Fruit fly (Drosophila melanogaster) whole organism, embryonic: ENCODE results near the gene Schip1.

Experiments used
- Abd-B ChIP-seq: fragments of 200-800 bp; sonication (Bioruptor generic); optimal IDR thresholded peaks from 2 replicates; lab custom pipeline; 2018; ENCODE audit warnings: missing biosample characterization, mild to moderate bottlenecking, missing genetic modification characterization, moderate library complexity
- Antp ChIP-seq: fragments of 200-800 bp; sonication (Bioruptor generic); optimal IDR thresholded peaks from 3 replicates; lab custom pipeline; 2016; ENCODE audit warnings: missing biosample characterization, missing genetic modification characterization
- BEAF-32 ChIP-seq: fragments of 200-800 bp; sonication (Bioruptor generic); optimal IDR thresholded peaks from 3 replicates; lab custom pipeline; 2017; ENCODE audit warnings: missing biosample characterization, missing genetic modification characterization, mild to moderate bottlenecking, moderate library complexity, missing genetic modification reagents
- CG10209 ChIP-seq: fragments of 200-800 bp; sonication (Bioruptor generic); optimal IDR thresholded peaks from 3 replicates; lab custom pipeline; 2017; ENCODE audit warnings: missing biosample characterization, mild to moderate bottlenecking, missing genetic modification characterization, missing genetic modification reagents
- CG11456 ChIP-seq: fragments of 200-800 bp; sonication (Bioruptor generic); IDR thresholded peaks from 3 replicates; pipeline ENCODE4 v1.3.6; 2022; ENCODE audit warnings: missing biosample characterization, missing genetic modification characterization
- CG11504 ChIP-seq: fragments of 200-800 bp; sonication (Bioruptor generic); optimal IDR thresholded peaks from 3 replicates; lab custom pipeline; 2019; ENCODE audit warnings: missing biosample characterization, mild to moderate bottlenecking, missing genetic modification characterization, moderate library complexity
- CG12942 ChIP-seq: fragments of 200-800 bp; sonication (Bioruptor generic); optimal IDR thresholded peaks from 3 replicates; lab custom pipeline; 2016; ENCODE audit warnings: missing biosample characterization, missing genetic modification characterization
- CG14050 ChIP-seq: fragments of 200-800 bp; sonication (Bioruptor generic); IDR thresholded peaks from 3 replicates; pipeline ENCODE4 v1.3.6; 2022; ENCODE audit warnings: missing biosample characterization, missing genetic modification characterization
- CG17359 ChIP-seq: fragments of 200-800 bp; sonication (Bioruptor generic); optimal IDR thresholded peaks from 3 replicates; lab custom pipeline; 2018; ENCODE audit warnings: missing biosample characterization, mild to moderate bottlenecking, missing genetic modification characterization, moderate library complexity
- CG17612 ChIP-seq: fragments of 200-800 bp; sonication (Bioruptor generic); IDR thresholded peaks from 2 replicates; pipeline ENCODE4 v1.3.6; 2022; ENCODE audit warnings: missing biosample characterization, missing genetic modification characterization
- CG2875 ChIP-seq: fragments of 200-800 bp; sonication (Bioruptor generic); optimal IDR thresholded peaks from 2 replicates; lab custom pipeline; 2017; ENCODE audit warnings: missing biosample characterization, mild to moderate bottlenecking, missing genetic modification characterization, missing genetic modification reagents
- CG4328 ChIP-seq: fragments of 200-800 bp; sonication (Bioruptor generic); optimal IDR thresholded peaks from 3 replicates; lab custom pipeline; 2017; ENCODE audit warnings: missing biosample characterization, missing genetic modification reagents, missing genetic modification characterization
- CG4424 ChIP-seq: fragments of 200-800 bp; sonication (Bioruptor generic); optimal IDR thresholded peaks from 3 replicates; lab custom pipeline; 2016; ENCODE audit warnings: missing biosample characterization, missing genetic modification characterization
- CG4854 ChIP-seq: fragments of 200-800 bp; sonication (Bioruptor generic); optimal IDR thresholded peaks from 2 replicates; lab custom pipeline; 2016; ENCODE audit warnings: missing biosample characterization, missing genetic modification characterization, inconsistent platforms
- CG7963 ChIP-seq: fragments of 200-800 bp; sonication (Bioruptor generic); IDR thresholded peaks from 3 replicates; pipeline ENCODE4 v1.3.6; 2022; ENCODE audit warnings: missing biosample characterization, missing genetic modification characterization; ENCODE audit not compliant: partially characterized antibody
- CG7987 ChIP-seq: fragments of 200-800 bp; sonication (Bioruptor generic); optimal IDR thresholded peaks from 2 replicates; lab custom pipeline; 2018; ENCODE audit warnings: missing biosample characterization, mild to moderate bottlenecking, missing genetic modification characterization, moderate library complexity
- CG8388 ChIP-seq: fragments of 200-800 bp; sonication (Bioruptor generic); optimal IDR thresholded peaks from 2 replicates; lab custom pipeline; 2019; ENCODE audit warnings: missing biosample characterization, mild to moderate bottlenecking, missing genetic modification characterization, moderate library complexity
- CG8944 ChIP-seq: fragments of 200-800 bp; sonication (Bioruptor generic); optimal IDR thresholded peaks from 3 replicates; lab custom pipeline; 2016; ENCODE audit warnings: missing biosample characterization, missing genetic modification characterization
- CG9817 ChIP-seq: fragments of 200-800 bp; sonication (Bioruptor generic); optimal IDR thresholded peaks from 2 replicates; lab custom pipeline; 2018; ENCODE audit warnings: missing biosample characterization, mild to moderate bottlenecking, missing genetic modification characterization, moderate library complexity
- Chrac-16 ChIP-seq: fragments of 200-800 bp; sonication (Bioruptor generic); optimal IDR thresholded peaks from 3 replicates; lab custom pipeline; 2016; ENCODE audit warnings: missing biosample characterization, missing genetic modification characterization
- Doc3 ChIP-seq: fragments of 200-800 bp; sonication (Bioruptor generic); IDR thresholded peaks from 3 replicates; pipeline ENCODE4 v1.3.6; 2022; ENCODE audit warnings: missing biosample characterization, missing genetic modification characterization; ENCODE audit not compliant: partially characterized antibody
- ERR ChIP-seq: fragments of 200-800 bp; sonication (Bioruptor generic); optimal IDR thresholded peaks from 2 replicates; lab custom pipeline; 2016; ENCODE audit warnings: missing biosample characterization, missing genetic modification characterization
- Eip74EF ChIP-seq, 2 experiments: fragments of 200-800 bp in 1 of 2; fragments of >200 bp in 1 of 2; sonication (Bioruptor generic) in 1 of 2; optimal IDR thresholded peaks; 2 replicates each; lab custom pipeline; 2017 to 2019; ENCODE audit warnings: missing biosample characterization in 2 of 2, missing genetic modification characterization in 2 of 2, mild to moderate bottlenecking in 1 of 2, moderate library complexity in 1 of 2
- Hr51 ChIP-seq, 2 experiments: fragments of 200-800 bp; sonication (Bioruptor generic); optimal IDR thresholded peaks; 2 replicates in 1 of 2; 3 replicates in 1 of 2; lab custom pipeline; 2016 to 2018; ENCODE audit warnings: missing biosample characterization in 2 of 2, missing genetic modification characterization in 2 of 2, mild to moderate bottlenecking in 1 of 2, moderate library complexity in 1 of 2
- NK7.1 ChIP-seq: fragments of 200-800 bp; sonication (Bioruptor generic); optimal IDR thresholded peaks from 3 replicates; lab custom pipeline; 2016; ENCODE audit warnings: missing biosample characterization, missing genetic modification characterization
- Rx ChIP-seq: fragments of 200-800 bp; sonication (Bioruptor generic); IDR thresholded peaks from 2 replicates; pipeline ENCODE4 v1.3.6; 2022; ENCODE audit warnings: missing biosample characterization, missing genetic modification characterization
- Side ChIP-seq: fragments of 200-800 bp; sonication (Bioruptor generic); optimal IDR thresholded peaks from 2 replicates; lab custom pipeline; 2016; ENCODE audit warnings: missing biosample characterization, missing genetic modification characterization
- Ssrp ChIP-seq: fragments of 200-800 bp; sonication (Bioruptor generic); optimal IDR thresholded peaks from 2 replicates; lab custom pipeline; 2018; ENCODE audit warnings: missing biosample characterization, mild to moderate bottlenecking, missing genetic modification characterization, moderate library complexity
- Tbp ChIP-seq: fragments of >200 bp; optimal IDR thresholded peaks from 2 replicates; lab custom pipeline; 2018; ENCODE audit warnings: missing biosample characterization, missing genetic modification characterization
- ab ChIP-seq: fragments of 200-800 bp; sonication (Bioruptor generic); optimal IDR thresholded peaks from 2 replicates; lab custom pipeline; 2016; ENCODE audit warnings: missing biosample characterization, missing genetic modification characterization
- ato ChIP-seq: fragments of 200-800 bp; sonication (Bioruptor generic); IDR thresholded peaks from 2 replicates; pipeline ENCODE4 v1.3.6; 2022; ENCODE audit warnings: missing biosample characterization, missing genetic modification characterization; ENCODE audit not compliant: partially characterized antibody
- br ChIP-seq: fragments of >200 bp; optimal IDR thresholded peaks from 2 replicates; lab custom pipeline; 2017
- bsh ChIP-seq, 2 experiments: fragments of 200-800 bp; sonication (Bioruptor generic); optimal IDR thresholded peaks; 2 replicates each; lab custom pipeline; 2017 to 2018; ENCODE audit warnings: mild to moderate bottlenecking in 2 of 2, missing biosample characterization in 2 of 2, missing genetic modification characterization in 2 of 2, moderate library complexity in 1 of 2
- cas ChIP-seq: fragments of 200-800 bp; sonication (Bioruptor generic); IDR thresholded peaks from 2 replicates; pipeline ENCODE4 v1.3.6; 2022; ENCODE audit warnings: missing biosample characterization, missing genetic modification characterization
- dmrt11E ChIP-seq: fragments of 200-800 bp; sonication (Bioruptor generic); optimal IDR thresholded peaks from 3 replicates; lab custom pipeline; 2018; ENCODE audit warnings: missing biosample characterization, mild to moderate bottlenecking, missing genetic modification characterization, moderate library complexity
- esg ChIP-seq: fragments of 200-800 bp; sonication (Bioruptor generic); conservative IDR thresholded peaks from 2 replicates; pipeline ENCODE4 v1.3.6; 2022; ENCODE audit warnings: missing biosample characterization, missing genetic modification characterization
- eve ChIP-seq, 2 experiments: fragments of >200 bp; optimal IDR thresholded peaks; 2 replicates each; lab custom pipeline; 2017; ENCODE audit warnings: missing biosample characterization in 2 of 2, missing genetic modification characterization in 2 of 2
- fd64A ChIP-seq: fragments of 200-800 bp; sonication (Bioruptor generic); optimal IDR thresholded peaks from 3 replicates; lab custom pipeline; 2018; ENCODE audit warnings: missing biosample characterization, mild to moderate bottlenecking, missing genetic modification characterization
- inv ChIP-seq: fragments of 200-800 bp; sonication (Bioruptor generic); IDR thresholded peaks from 2 replicates; pipeline ENCODE4 v1.3.6; 2022; ENCODE audit warnings: missing biosample characterization, missing genetic modification characterization; ENCODE audit not compliant: partially characterized antibody
- kni ChIP-seq: fragments of 200-800 bp; sonication (Bioruptor generic); optimal IDR thresholded peaks from 3 replicates; lab custom pipeline; 2017; ENCODE audit warnings: mild to moderate bottlenecking, missing biosample characterization, missing genetic modification reagents, missing genetic modification characterization
- mam ChIP-seq: fragments of 200-800 bp; sonication (Bioruptor generic); optimal IDR thresholded peaks from 3 replicates; lab custom pipeline; 2016; ENCODE audit warnings: missing biosample characterization, missing genetic modification characterization
- nmo ChIP-seq: fragments of 200-800 bp; sonication (Bioruptor generic); optimal IDR thresholded peaks from 2 replicates; lab custom pipeline; 2018; ENCODE audit warnings: missing biosample characterization, mild to moderate bottlenecking, missing genetic modification characterization, moderate library complexity
- psq ChIP-seq: fragments of 200-800 bp; sonication (Bioruptor generic); optimal IDR thresholded peaks from 2 replicates; lab custom pipeline; 2017; ENCODE audit warnings: missing biosample characterization, missing genetic modification characterization
- pum ChIP-seq: fragments of 200-800 bp; sonication (Bioruptor generic); optimal IDR thresholded peaks from 2 replicates; lab custom pipeline; 2016; ENCODE audit warnings: missing biosample characterization, missing genetic modification characterization
- ranshi ChIP-seq: fragments of 200-800 bp; sonication (Bioruptor generic); IDR thresholded peaks from 2 replicates; pipeline ENCODE4 v1.3.6; 2022; ENCODE audit warnings: missing biosample characterization, missing genetic modification characterization
- so ChIP-seq: fragments of 200-800 bp; sonication (Bioruptor generic); IDR thresholded peaks from 3 replicates; pipeline ENCODE4 v1.3.6; 2022; ENCODE audit warnings: missing biosample characterization, missing genetic modification characterization
- ssp ChIP-seq: fragments of 200-800 bp; sonication (Bioruptor generic); IDR thresholded peaks from 2 replicates; pipeline ENCODE4 v1.3.6; 2022; ENCODE audit warnings: missing biosample characterization, missing genetic modification characterization
- ttk ChIP-seq: fragments of 200-800 bp; sonication (Bioruptor generic); IDR thresholded peaks from 2 replicates; pipeline ENCODE4 v2.1.2; 2022; ENCODE audit warnings: missing biosample characterization, missing genetic modification characterization
- unc-4 ChIP-seq: fragments of 200-800 bp; sonication (Bioruptor generic); IDR thresholded peaks from 2 replicates; pipeline ENCODE4 v1.3.6; 2022; ENCODE audit warnings: missing biosample characterization, missing genetic modification characterization; ENCODE audit not compliant: partially characterized antibody
- vfl ChIP-seq: fragments of 200-800 bp; sonication (Bioruptor generic); optimal IDR thresholded peaks from 2 replicates; lab custom pipeline; 2016; ENCODE audit warnings: missing biosample characterization, missing genetic modification characterization

Schip1 gene

DNA sequence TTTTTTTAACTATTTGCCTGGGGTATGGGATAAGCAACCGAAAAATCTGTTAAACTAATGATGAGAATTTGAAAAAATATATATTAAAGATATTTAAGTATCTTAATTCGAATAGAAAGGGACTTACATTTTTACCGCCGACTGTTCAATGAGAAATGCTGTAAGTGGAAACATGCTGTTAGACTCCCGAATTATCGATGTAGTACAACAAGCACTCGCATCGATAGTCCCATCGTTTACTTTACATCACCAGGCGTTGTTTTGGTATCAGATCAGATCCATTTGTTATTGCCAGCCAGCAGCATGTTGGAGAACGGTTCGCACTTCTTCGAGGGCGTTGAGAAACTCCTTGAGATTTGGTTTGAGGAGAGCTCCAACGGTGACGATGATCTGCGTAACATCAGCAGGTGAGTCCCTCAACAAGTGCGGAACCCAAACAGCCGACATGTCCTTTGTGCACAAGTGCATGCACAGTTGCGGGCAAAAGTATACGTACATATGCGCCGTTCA, 8.4 kb upstream of the Schip1 start, which contains the start of gene SamDC (continued):
- peak; percentile 19; the same call in 1 of the 3 replicates for TF ChIP-seq CG14050 (GFP tag; lab: Robert Waterston, UW)
- TF ChIP-seq CG4854 = no peak
- peak; percentile 21 for TF ChIP-seq CG7987 (GFP tag; lab: Kevin White, UChicago)
- TF ChIP-seq CG10209 (GFP tag; lab: Kevin White, UChicago) = peak; percentile 36
- no peak for TF ChIP-seq fd64A (GFP tag; lab: Kevin White, UChicago)
- no peak for TF ChIP-seq CG2875 (GFP tag; lab: Kevin White, UChicago)
- TF ChIP-seq CG4424 (GFP tag; lab: Kevin White, UChicago) = no peak
- peak; percentile 99 for TF ChIP-seq CG8388 (GFP tag; lab: Kevin White, UChicago)
- peak; percentile 47 for TF ChIP-seq Side (GFP tag; lab: Kevin White, UChicago)
- peak; percentile 73 for TF ChIP-seq CG11504
- TF ChIP-seq ERR (GFP tag; lab: Kevin White, UChicago) = no peak
- peak; percentile 43 for TF ChIP-seq Antp (GFP tag; lab: Kevin White, UChicago)
- no peak for TF ChIP-seq ab
- TF ChIP-seq CG17359 (tag; lab: Kevin White, UChicago) = peak; percentile 23
- peak; percentile 79 for TF ChIP-seq ato (GFP tag; lab: Robert Waterston, UW)
- TF ChIP-seq ttk (GFP tag; lab: Robert Waterston, UW) = no peak; the same call in 1 of the 2 replicates
- TF ChIP-seq br (lab: Kevin White, UChicago) = no peak
- TF ChIP-seq so (GFP tag; lab: Robert Waterston, UW) = no peak
- TF ChIP-seq nmo (GFP tag; lab: Kevin White, UChicago) = peak; percentile 46
- TF ChIP-seq CG8944 = peak; percentile 17
- peak; percentile 57 for TF ChIP-seq Ssrp (tag; lab: Kevin White, UChicago)
- TF ChIP-seq CG4328 (GFP tag; lab: Kevin White, UChicago) = no peak
- peak; percentile 88 for TF ChIP-seq BEAF-32 (GFP tag; lab: Kevin White, UChicago)
- no peak for TF ChIP-seq ranshi (GFP tag; lab: Robert Waterston, UW)
- TF ChIP-seq esg (GFP tag; lab: Robert Waterston, UW) = no peak
- TF ChIP-seq vfl = no peak
- TF ChIP-seq unc-4 = peak; percentile 77
- peak; percentile 38 for TF ChIP-seq dmrt11E (tag; lab: Kevin White, UChicago)
- TF ChIP-seq Tbp (GFP tag; lab: Kevin White, UChicago) = no peak
- TF ChIP-seq NK7.1 (GFP tag; lab: Kevin White, UChicago) = peak; percentile 27
- 0 out of 2 replicates have a peak, but pooled peaks have one; percentile 13 for TF ChIP-seq cas (GFP tag; lab: Robert Waterston, UW)
- peak; percentile 76 for TF ChIP-seq CG7963 (GFP tag; lab: Robert Waterston, UW)
- peak; percentile 40 to 60 for TF ChIP-seq Hr51 (GFP tag; optimal IDR thresholded peaks at IDR 0.05; lab: Kevin White, UChicago)
- no peak for TF ChIP-seq CG11456 (GFP tag; lab: Robert Waterston, UW)
- no peak for TF ChIP-seq pum
- TF ChIP-seq Rx (GFP tag; lab: Robert Waterston, UW) = no peak
- no peak for TF ChIP-seq Abd-B (GFP tag; lab: Kevin White, UChicago)
- TF ChIP-seq psq (GFP tag; lab: Kevin White, UChicago) = peak; percentile 38
- peak in 1 of 2 experiments; percentile 49 for TF ChIP-seq bsh (GFP tag; optimal IDR thresholded peaks at IDR 0.05; lab: Kevin White, UChicago)
- peak; percentile 4 for TF ChIP-seq CG12942 (GFP tag; lab: Kevin White, UChicago)
- TF ChIP-seq kni (GFP tag; lab: Kevin White, UChicago) = no peak
- peak; percentile 54 for TF ChIP-seq mam (GFP tag; lab: Kevin White, UChicago)
- TF ChIP-seq Chrac-16 (GFP tag; lab: Kevin White, UChicago) = no peak
- TF ChIP-seq CG17612 = no peak
- peak; percentile 68 for TF ChIP-seq Doc3 (GFP tag; lab: Robert Waterston, UW)
- peak in 1 of 2 experiments; percentile 94 for TF ChIP-seq Eip74EF (GFP tag; optimal IDR thresholded peaks at IDR 0.05; lab: Kevin White, UChicago)
- peak; percentile 81 for TF ChIP-seq inv
- peak in 1 of 2 experiments; percentile 7 for TF ChIP-seq eve (GFP tag; optimal IDR thresholded peaks at IDR 0.05; lab: Kevin White, UChicago)
- peak; percentile 29 for TF ChIP-seq CG9817 (tag; lab: Kevin White, UChicago)
- TF ChIP-seq ssp (GFP tag; lab: Robert Waterston, UW) = peak; percentile 98
